Worm (Caenorhabditis elegans): ENCODE measurements around the gene sfa-1.

Gene sfa-1

DNA sequence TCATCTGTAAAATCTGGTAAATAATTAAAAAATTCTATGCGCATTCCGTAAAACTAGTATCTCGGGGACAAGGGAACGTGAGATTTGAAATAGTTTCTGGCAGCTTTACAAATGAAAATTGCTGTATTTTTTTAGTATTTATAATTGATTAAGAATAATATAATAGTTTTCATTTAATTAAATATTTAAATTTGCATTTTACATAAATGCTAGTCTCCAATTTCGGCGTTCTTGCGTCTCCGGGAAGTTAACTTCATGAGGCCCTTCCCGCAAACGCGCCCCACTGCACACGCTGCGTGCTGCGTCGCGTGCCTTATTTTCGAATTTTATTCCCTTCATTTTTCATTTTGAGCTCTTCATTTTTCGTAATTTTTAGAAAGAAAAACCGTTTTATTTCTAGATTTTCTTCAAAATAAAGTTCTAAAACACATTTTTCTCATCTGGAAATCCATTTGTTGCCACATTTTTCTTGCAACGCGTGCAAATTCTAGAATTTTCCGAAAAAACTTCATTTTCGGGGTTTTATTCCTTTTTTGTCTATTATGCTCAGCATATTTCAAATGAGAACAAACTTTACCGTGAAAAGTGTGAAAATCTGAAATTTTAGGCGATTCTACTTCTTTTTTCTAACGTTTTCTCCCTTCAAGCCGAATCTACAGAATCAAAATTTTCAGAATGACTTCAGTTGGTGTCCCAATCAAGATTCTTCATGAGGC lies 23.2 kb downstream of the sfa-1 start, which contains the start of the genes snx-13 and snr-1:
Gene snx-13 (minus strand): TSS at position 55 of the 716 bp plus-strand sequence.
Gene snr-1 (plus strand): TSS at position 666 of the 716 bp plus-strand sequence.
- TF ChIP-seq snu-23 (GFP tag; optimal IDR thresholded peaks at IDR 0.05) (peak; percentile 87), nhr-237 (tag; optimal IDR thresholded peaks at IDR 0.05) (no peak), pax-3 (tag; optimal IDR thresholded peaks at IDR 0.05) (peak; percentile 96), unc-86 (tag; optimal IDR thresholded peaks at IDR 0.05) (peak; percentile 77), sox-4 (tag; optimal IDR thresholded peaks at IDR 0.05) (peak; percentile 58), isw-1 (GFP tag; IDR thresholded peaks at IDR 0.05) (peak; percentile 90), irx-1 (tag; optimal IDR thresholded peaks at IDR 0.05) (peak; percentile 68), nhr-77 (tag; optimal IDR thresholded peaks at IDR 0.05) (peak; percentile 13), skn-1 (tag; optimal IDR thresholded peaks at IDR 0.05) (peak; percentile 42), ztf-4 (tag; optimal IDR thresholded peaks at IDR 0.05) (peak; percentile 41), lin-14 (GFP tag; optimal IDR thresholded peaks at IDR 0.05) (peak; percentile 91), hpl-2 (GFP tag; optimal IDR thresholded peaks at IDR 0.05) (no peak), C34B4.2 (tag; optimal IDR thresholded peaks at IDR 0.05) (no peak), hlh-4 (tag; optimal IDR thresholded peaks at IDR 0.05) (no peak), hlh-17 (GFP tag; optimal IDR thresholded peaks at IDR 0.05; ENCODE audit: borderline replicate concordance) (no peak), F16B12.6 (tag; optimal IDR thresholded peaks at IDR 0.05) (no peak), elt-2 (tag; optimal IDR thresholded peaks at IDR 0.05) (peak; percentile 58), unc-62 (GFP tag; optimal IDR thresholded peaks at IDR 0.05) (no peak), rnt-1 (tag; optimal IDR thresholded peaks at IDR 0.05) (peak; percentile 89), mep-1 (tag; optimal IDR thresholded peaks at IDR 0.05) (peak; percentile 80), aly-2 (tag; optimal IDR thresholded peaks at IDR 0.05) (peak; percentile 17), nhr-47 (tag; optimal IDR thresholded peaks at IDR 0.05) (peak; percentile 90), dpl-1 (GFP tag; optimal IDR thresholded peaks at IDR 0.05) (peak; percentile 63 to 69 (median 64)), ceh-88 (GFP tag; IDR thresholded peaks at IDR 0.05) (peak; percentile 87), egl-13 (tag; optimal IDR thresholded peaks at IDR 0.05) (peak; percentile 66), efl-1 (optimal IDR thresholded peaks at IDR 0.05) (peak; percentile 75 to 77), efl-1 (GFP tag; optimal IDR thresholded peaks at IDR 0.05 in 1 of 2) (peak; percentile 64 to 94), ces-1 (GFP tag; optimal IDR thresholded peaks at IDR 0.05) (peak; percentile 14), unc-98 (GFP tag; IDR thresholded peaks at IDR 0.05) (peak; percentile 98), ets-5 (GFP tag; IDR thresholded peaks at IDR 0.05) (no peak), nhr-20 (tag; optimal IDR thresholded peaks at IDR 0.05) (peak; percentile 81), Y116A8C.19 (tag; optimal IDR thresholded peaks at IDR 0.05; ENCODE audit: borderline replicate concordance) (no peak), ama-1 (optimal IDR thresholded peaks at IDR 0.05) (no peak), C16A3.4 (tag; optimal IDR thresholded peaks at IDR 0.05) (peak; percentile 84), sptf-1 (tag; optimal IDR thresholded peaks at IDR 0.05) (no peak), ztf-11 (tag; optimal IDR thresholded peaks at IDR 0.05) (peak in 1 of 2 experiments; percentile 79), mef-2 (tag; optimal IDR thresholded peaks at IDR 0.05) (peak; percentile 25), ceh-63 (GFP tag; optimal IDR thresholded peaks at IDR 0.05) (peak; percentile 81), snpc-4 (tag; optimal IDR thresholded peaks at IDR 0.05) (peak; percentile 2), tbx-2 (tag; optimal IDR thresholded peaks at IDR 0.05) (peak; percentile 84), fkh-8 (tag; optimal IDR thresholded peaks at IDR 0.05) (peak; percentile 96), zip-4 (GFP tag; optimal IDR thresholded peaks at IDR 0.05) (no peak), sup-37 (GFP tag; optimal IDR thresholded peaks at IDR 0.05) (peak; percentile 40), ceh-8 (GFP tag; optimal IDR thresholded peaks at IDR 0.05) (peak; percentile 52), mab-9 (GFP tag; IDR thresholded peaks at IDR 0.05) (no peak; the same call in 1 of the 2 replicates), jun-1 (tag; optimal IDR thresholded peaks at IDR 0.05) (peak; percentile 50), nhr-12 (tag; optimal IDR thresholded peaks at IDR 0.05) (no peak), lin-39 (tag; optimal IDR thresholded peaks at IDR 0.05) (no peak), egl-27 (tag; optimal IDR thresholded peaks at IDR 0.05) (no peak), ceh-82 (tag; optimal IDR thresholded peaks at IDR 0.05) (peak; percentile 80 to 87 (median 85)), pag-3 (tag; optimal IDR thresholded peaks at IDR 0.05; ENCODE audit: borderline replicate concordance, insufficient read depth) (no peak)
